Fruit fly (Drosophila melanogaster): ENCODE data around the gene Cnep1r2.
A peak's percentile ranks its signal among the peaks of the same experiment; 100 is the strongest.

DNA sequence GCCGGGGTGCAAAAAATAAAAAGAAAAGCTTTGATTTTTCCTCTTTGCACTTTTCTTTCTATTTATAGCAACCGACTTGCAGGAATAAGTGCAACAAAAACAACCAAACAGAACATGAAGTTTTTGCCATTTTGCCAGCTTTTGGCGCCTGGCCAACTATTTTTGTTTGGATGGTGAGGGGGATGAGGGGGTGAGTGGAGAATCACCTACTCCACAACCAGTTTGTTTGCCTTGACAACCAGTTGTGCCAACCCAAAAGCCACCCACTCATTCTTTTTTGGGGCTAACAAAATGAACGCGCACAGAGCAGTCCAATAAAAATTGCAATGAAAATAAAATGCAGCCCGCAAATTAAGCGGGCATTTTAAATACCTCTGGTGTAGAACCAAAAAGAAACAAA, 19.4 kb downstream of the Cnep1r2 start:
- TF ChIP-seq Snoo (tag; optimal IDR thresholded peaks at IDR 0.05) (no peak), Pif1A (GFP tag; optimal IDR thresholded peaks at IDR 0.05) (no peak), CG4496 (GFP tag; IDR thresholded peaks at IDR 0.05) (0 out of 3 replicates have a peak, but pooled peaks have one; percentile 7), CG17806 (tag; optimal IDR thresholded peaks at IDR 0.05) (no peak), fd96Ca (GFP tag; IDR thresholded peaks at IDR 0.05) (no peak), CG8301 (tag; optimal IDR thresholded peaks at IDR 0.05) (no peak)

Data from whole organism, pupa.